Worm (Caenorhabditis elegans) whole organism, mixed stage, embryonic: Measurements from ENCODE around the gene smim-14.

ENCODE experiments used
- M03D4.4 ChIP-seq: sonication (generic microtip); optimal IDR thresholded peaks from 2 replicates; lab custom pipeline; 2017; ENCODE audit warnings: mild to moderate bottlenecking, missing genetic modification characterization, missing compliant biosample characterization
- bed-3 ChIP-seq: fragments of 200-800 bp; sonication (Bioruptor generic); optimal IDR thresholded peaks from 3 replicates; lab custom pipeline; 2018; ENCODE audit warnings: mild to moderate bottlenecking, missing genetic modification characterization, moderate library complexity, missing compliant biosample characterization
- blmp-1 ChIP-seq: fragments of 150-350 bp; optimal IDR thresholded peaks from 2 replicates; lab custom pipeline; 2014; ENCODE audit warnings: missing biosample characterization, missing genetic modification characterization
- ceh-39 ChIP-seq: fragments of 150-350 bp; optimal IDR thresholded peaks from 2 replicates; lab custom pipeline; 2014; ENCODE audit warnings: missing biosample characterization, missing genetic modification characterization
- ceh-43 ChIP-seq: fragments of 200-800 bp; sonication (Bioruptor generic); optimal IDR thresholded peaks from 2 replicates; lab custom pipeline; 2018; ENCODE audit warnings: mild to moderate bottlenecking, missing genetic modification characterization, moderate library complexity, missing compliant biosample characterization
- ceh-83 ChIP-seq: fragments of 200-800 bp; sonication (Bioruptor generic); optimal IDR thresholded peaks from 2 replicates; lab custom pipeline; 2018; ENCODE audit warnings: mild to moderate bottlenecking, missing genetic modification characterization, missing compliant biosample characterization
- ces-1 ChIP-seq: fragments of 150-350 bp; optimal IDR thresholded peaks from 2 replicates; lab custom pipeline; 2014; ENCODE audit warnings: missing biosample characterization, missing genetic modification reagents, missing genetic modification characterization
- cnd-1 ChIP-seq: fragments of 200-800 bp; sonication (Bioruptor generic); optimal IDR thresholded peaks from 2 replicates; lab custom pipeline; 2018; ENCODE audit warnings: mild to moderate bottlenecking, missing genetic modification characterization, missing compliant biosample characterization
- drap-1 ChIP-seq: fragments of 200-800 bp; sonication (Bioruptor generic); optimal IDR thresholded peaks from 3 replicates; lab custom pipeline; 2018; ENCODE audit warnings: mild to moderate bottlenecking, missing genetic modification characterization, missing compliant biosample characterization
- elt-1 ChIP-seq: sonication (generic microtip); optimal IDR thresholded peaks from 2 replicates; lab custom pipeline; 2017; ENCODE audit warnings: missing genetic modification characterization, mild to moderate bottlenecking, missing compliant biosample characterization, antibody characterized with exemption, moderate library complexity, borderline replicate concordance; ENCODE audit not compliant: insufficient read depth
- elt-3 ChIP-seq: fragments of 150-350 bp; optimal IDR thresholded peaks from 2 replicates; lab custom pipeline; 2014; ENCODE audit warnings: missing biosample characterization, missing genetic modification characterization
- flh-1 ChIP-seq: fragments of 200-800 bp; sonication (Bioruptor generic); optimal IDR thresholded peaks from 2 replicates; lab custom pipeline; 2018; ENCODE audit warnings: mild to moderate bottlenecking, missing genetic modification characterization, moderate library complexity, missing compliant biosample characterization
- ham-2 ChIP-seq: fragments of 200-800 bp; sonication (Bioruptor generic); optimal IDR thresholded peaks from 2 replicates; lab custom pipeline; 2018; ENCODE audit warnings: mild to moderate bottlenecking, missing genetic modification characterization, missing compliant biosample characterization
- hlh-1 ChIP-seq: fragments of 150-350 bp; optimal IDR thresholded peaks from 2 replicates; lab custom pipeline; 2014; ENCODE audit warnings: missing biosample characterization, missing genetic modification reagents, missing genetic modification characterization
- lin-13 ChIP-seq: fragments of 150-350 bp; optimal IDR thresholded peaks from 2 replicates; lab custom pipeline; 2014; ENCODE audit warnings: missing biosample characterization, missing genetic modification characterization
- lin-32 ChIP-seq: fragments of 200-800 bp; sonication (Bioruptor generic); optimal IDR thresholded peaks from 2 replicates; lab custom pipeline; 2018; ENCODE audit warnings: mild to moderate bottlenecking, missing genetic modification characterization, missing compliant biosample characterization
- lsy-2 ChIP-seq: fragments of 150-350 bp; optimal IDR thresholded peaks from 2 replicates; lab custom pipeline; 2014; ENCODE audit warnings: missing biosample characterization, missing genetic modification characterization
- mab-5 ChIP-seq: fragments of 150-350 bp; optimal IDR thresholded peaks from 2 replicates; lab custom pipeline; 2014; ENCODE audit warnings: missing biosample characterization, missing genetic modification characterization
- mep-1 ChIP-seq: fragments of 150-350 bp; optimal IDR thresholded peaks from 2 replicates; lab custom pipeline; 2017; ENCODE audit warnings: missing biosample characterization, missing genetic modification reagents, missing genetic modification characterization, inconsistent platforms
- mls-2 ChIP-seq: sonication (generic microtip); optimal IDR thresholded peaks from 2 replicates; lab custom pipeline; 2016; ENCODE audit warnings: mild to moderate bottlenecking, missing genetic modification characterization, moderate library complexity, missing compliant biosample characterization
- nhr-12 ChIP-seq: fragments of 150-350 bp; optimal IDR thresholded peaks from 2 replicates; lab custom pipeline; 2014; ENCODE audit warnings: missing biosample characterization, missing genetic modification characterization
- nhr-2 ChIP-seq: fragments of 150-350 bp; optimal IDR thresholded peaks from 2 replicates; lab custom pipeline; 2014; ENCODE audit warnings: missing biosample characterization, missing genetic modification characterization
- nhr-237 ChIP-seq: fragments of 150-350 bp; optimal IDR thresholded peaks from 2 replicates; lab custom pipeline; 2014; ENCODE audit warnings: missing biosample characterization, missing genetic modification characterization
- nhr-28 ChIP-seq: fragments of 150-350 bp; optimal IDR thresholded peaks from 2 replicates; lab custom pipeline; 2014; ENCODE audit warnings: missing biosample characterization, missing genetic modification characterization
- nhr-76 ChIP-seq: sonication (generic microtip); optimal IDR thresholded peaks from 2 replicates; lab custom pipeline; 2017; ENCODE audit warnings: missing biosample characterization, missing genetic modification characterization
- pha-4 ChIP-seq: fragments of 150-350 bp; optimal IDR thresholded peaks from 2 replicates; lab custom pipeline; 2018; ENCODE audit warnings: missing biosample characterization, missing genetic modification reagents, missing genetic modification characterization
- sem-2 ChIP-seq: fragments of 200-800 bp; sonication (Bioruptor generic); optimal IDR thresholded peaks from 2 replicates; lab custom pipeline; 2018; ENCODE audit warnings: mild to moderate bottlenecking, missing genetic modification characterization, missing compliant biosample characterization
- snpc-4 ChIP-seq: fragments of 150-350 bp; optimal IDR thresholded peaks from 2 replicates; lab custom pipeline; 2014; ENCODE audit warnings: missing biosample characterization, missing genetic modification characterization
- sptf-1 ChIP-seq: sonication (generic microtip); optimal IDR thresholded peaks from 2 replicates; lab custom pipeline; 2017; ENCODE audit warnings: mild to moderate bottlenecking, missing genetic modification characterization, moderate library complexity, missing compliant biosample characterization
- tbx-8 ChIP-seq: fragments of 200-800 bp; sonication (Bioruptor generic); optimal IDR thresholded peaks from 2 replicates; lab custom pipeline; 2018; ENCODE audit warnings: mild to moderate bottlenecking, missing genetic modification characterization, moderate library complexity, missing compliant biosample characterization
- unc-120 ChIP-seq: sonication (generic microtip); optimal IDR thresholded peaks from 2 replicates; lab custom pipeline; 2017; ENCODE audit warnings: missing genetic modification characterization, missing compliant biosample characterization; ENCODE audit not compliant: poor library complexity, severe bottlenecking
- unc-39 ChIP-seq: fragments of 150-350 bp; optimal IDR thresholded peaks from 2 replicates; lab custom pipeline; 2014; ENCODE audit warnings: missing biosample characterization, missing genetic modification characterization
- unc-62 ChIP-seq: fragments of 150-350 bp; optimal IDR thresholded peaks from 2 replicates; lab custom pipeline; 2014; ENCODE audit warnings: missing biosample characterization, missing genetic modification reagents, missing genetic modification characterization
- zip-8 ChIP-seq: fragments of 150-350 bp; optimal IDR thresholded peaks from 2 replicates; lab custom pipeline; 2014; ENCODE audit warnings: missing biosample characterization, missing genetic modification characterization
- ztf-11 ChIP-seq: fragments of 150-350 bp; optimal IDR thresholded peaks from 2 replicates; lab custom pipeline; 2014; ENCODE audit warnings: missing biosample characterization, missing genetic modification characterization

smim-14 gene

DNA sequence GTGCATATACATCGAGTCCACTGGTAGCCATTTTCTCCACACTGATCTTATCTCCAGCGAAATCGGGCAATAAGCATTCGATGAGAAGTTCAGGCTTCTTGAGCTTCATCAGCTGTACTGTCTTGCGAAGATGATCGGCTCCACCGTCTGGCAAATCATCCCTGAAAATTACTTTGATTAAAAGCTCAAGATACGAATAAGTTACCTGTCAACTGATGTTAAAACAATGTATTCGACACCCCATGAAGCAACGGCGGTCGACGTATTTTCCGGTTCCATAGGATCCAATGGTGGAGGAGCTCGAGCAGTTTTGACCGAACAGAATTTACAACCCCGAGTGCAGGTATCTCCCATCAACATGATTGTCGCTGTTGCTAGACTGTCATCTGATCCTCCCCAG, 34.7 kb upstream of the smim-14 start:
- TF ChIP-seq hlh-1 (tag; lab: Kevin White, UChicago) (no peak), ces-1 (GFP tag; lab: Kevin White, UChicago) (no peak), blmp-1 (tag; lab: Kevin White, UChicago) (no peak), zip-8 (tag; lab: Kevin White, UChicago) (no peak), snpc-4 (tag; lab: Kevin White, UChicago) (no peak), nhr-237 (tag; lab: Kevin White, UChicago) (no peak), flh-1 (no peak), nhr-28 (no peak), lin-32 (GFP tag; lab: Kevin White, UChicago) (no peak), ham-2 (GFP tag; lab: Kevin White, UChicago) (no peak), ceh-39 (tag; lab: Kevin White, UChicago) (no peak), pha-4 (no peak), cnd-1 (tag; lab: Kevin White, UChicago) (no peak), unc-39 (tag; lab: Kevin White, UChicago) (no peak), drap-1 (GFP tag; lab: Kevin White, UChicago) (no peak), elt-3 (no peak), ztf-11 (no peak), sem-2 (GFP tag; lab: Kevin White, UChicago) (no peak)
- TF ChIP-seq, all 35 proteins: peak for 0

DNA sequence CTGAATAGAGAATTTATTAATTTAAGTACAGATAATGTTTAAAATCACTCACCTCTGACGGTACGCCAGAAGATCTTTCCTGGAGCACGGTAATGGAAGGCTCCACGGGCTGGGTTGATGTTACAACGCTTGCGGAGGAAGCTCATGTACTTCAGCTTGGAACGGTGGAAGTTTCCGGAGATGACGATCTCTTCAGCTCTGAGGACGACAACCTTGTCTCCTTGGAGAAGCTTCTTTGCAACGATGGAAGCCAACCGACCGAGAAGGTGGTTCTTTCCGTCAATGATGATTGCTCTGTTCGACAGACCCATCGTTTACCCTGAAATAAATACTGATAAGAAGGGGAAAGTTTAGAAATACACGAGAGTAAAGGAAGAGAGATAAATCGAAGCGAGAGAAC, 33.7 kb upstream of the smim-14 start, which contains the start of gene rpl-16:
Gene rpl-16 (minus strand): TSS at position 319 of the 400 bp plus-strand sequence.
- TF ChIP-seq blmp-1 (tag; lab: Kevin White, UChicago) (no peak), pha-4 (no peak), unc-120 (tag; lab: Kevin White, UChicago) (no peak), mab-5 (tag; lab: Kevin White, UChicago) (no peak), drap-1 (GFP tag; lab: Kevin White, UChicago) (no peak), unc-62 (GFP tag; lab: Kevin White, UChicago) (no peak), sptf-1 (tag; lab: Kevin White, UChicago) (no peak)

DNA sequence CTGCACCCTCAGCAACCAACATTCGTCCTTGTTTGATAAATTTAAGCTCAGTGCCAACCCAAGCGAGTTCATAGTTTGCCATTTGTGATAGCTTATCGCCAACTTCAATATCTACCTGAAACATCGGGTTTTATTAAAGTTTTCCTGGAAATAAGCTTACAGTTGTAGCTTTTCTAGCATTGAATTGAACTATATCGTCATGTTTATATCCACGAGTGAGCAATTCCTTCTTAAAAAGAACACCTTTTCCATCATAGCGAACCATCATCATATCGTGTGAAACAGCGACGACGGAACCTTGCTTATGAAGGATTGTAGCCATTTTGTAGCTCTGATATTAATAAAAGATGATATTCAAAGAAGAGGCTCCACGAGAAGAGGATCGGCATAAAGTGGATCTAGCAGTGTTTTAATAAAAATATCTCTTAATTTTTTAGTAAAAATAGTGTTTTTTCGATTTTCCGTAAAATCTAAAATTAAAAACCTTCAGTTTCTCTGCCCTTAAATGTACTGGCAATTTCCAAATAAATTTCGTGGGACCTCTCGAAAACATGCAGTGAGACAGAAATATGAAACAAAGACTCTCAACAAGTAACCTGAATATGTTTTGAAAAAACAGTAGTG, 32.8 kb upstream of the smim-14 start, which contains the start of gene M01F1.8:
Gene M01F1.8 (minus strand): TSS at position 335 of the 624 bp plus-strand sequence.
- TF ChIP-seq unc-120 (tag; lab: Kevin White, UChicago), result no peak
- TF ChIP-seq nhr-76, result no peak
- no peak for TF ChIP-seq flh-1
- TF ChIP-seq ceh-83 (GFP tag; lab: Kevin White, UChicago), result no peak
- TF ChIP-seq ztf-11, result no peak
- no peak for TF ChIP-seq lsy-2 (tag; lab: Kevin White, UChicago)
- no peak for TF ChIP-seq elt-3
- TF ChIP-seq snpc-4 (tag; lab: Kevin White, UChicago), result no peak
- no peak for TF ChIP-seq blmp-1 (tag; lab: Kevin White, UChicago)
- TF ChIP-seq cnd-1 (tag; lab: Kevin White, UChicago), result no peak

DNA sequence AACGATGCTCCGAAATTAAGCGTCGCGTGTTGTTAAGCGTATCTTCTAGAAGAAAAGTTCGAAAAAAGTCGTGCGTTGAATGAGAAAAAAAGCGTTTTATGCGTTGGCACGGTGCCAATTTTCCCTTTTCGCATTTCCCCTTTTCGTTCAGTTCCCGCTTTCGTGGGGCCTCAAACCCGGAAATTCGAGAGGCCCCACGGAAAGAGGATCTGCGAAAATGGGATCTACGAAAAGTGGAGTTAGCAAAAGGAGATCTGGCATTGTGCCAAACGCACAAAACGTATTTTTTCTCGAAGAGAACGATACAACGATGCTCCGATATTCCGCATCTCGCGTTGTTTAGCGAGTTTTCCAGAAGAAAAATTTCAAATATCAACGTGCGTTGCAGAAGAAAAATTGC, 30.3 kb upstream of the smim-14 start:
- TF ChIP-seq sptf-1 (tag; lab: Kevin White, UChicago) (peak; percentile 97), ceh-39 (tag; lab: Kevin White, UChicago) (no peak), flh-1 (peak; percentile 69), ces-1 (GFP tag; lab: Kevin White, UChicago) (peak; percentile 46), M03D4.4 (tag; lab: Kevin White, UChicago) (peak; percentile 92), unc-62 (GFP tag; lab: Kevin White, UChicago) (no peak), cnd-1 (tag; lab: Kevin White, UChicago) (peak; percentile 98), lin-32 (GFP tag; lab: Kevin White, UChicago) (peak; percentile 97), tbx-8 (GFP tag; lab: Kevin White, UChicago) (peak; percentile 100), mls-2 (peak; percentile 98), bed-3 (GFP tag; lab: Kevin White, UChicago) (peak; percentile 94), pha-4 (no peak), mab-5 (tag; lab: Kevin White, UChicago) (no peak), sem-2 (GFP tag; lab: Kevin White, UChicago) (peak; percentile 91), elt-3 (no peak), lsy-2 (tag; lab: Kevin White, UChicago) (no peak), nhr-12 (no peak), ceh-43 (peak; percentile 81), zip-8 (tag; lab: Kevin White, UChicago) (no peak), hlh-1 (tag; lab: Kevin White, UChicago) (no peak), drap-1 (GFP tag; lab: Kevin White, UChicago) (peak; percentile 95), nhr-76 (no peak), elt-1 (tag; lab: Kevin White, UChicago) (no peak), ztf-11 (no peak), nhr-2 (tag; lab: Kevin White, UChicago) (no peak), mep-1 (tag; lab: Kevin White, UChicago) (peak; percentile 62), nhr-28 (no peak), blmp-1 (tag; lab: Kevin White, UChicago) (no peak), ceh-83 (GFP tag; lab: Kevin White, UChicago) (peak; percentile 96), unc-120 (tag; lab: Kevin White, UChicago) (peak; percentile 71), unc-39 (tag; lab: Kevin White, UChicago) (no peak), nhr-237 (tag; lab: Kevin White, UChicago) (no peak), ham-2 (GFP tag; lab: Kevin White, UChicago) (peak; percentile 85), lin-13 (tag; lab: Kevin White, UChicago) (peak; percentile 29), snpc-4 (tag; lab: Kevin White, UChicago) (no peak)
